Fruit fly (Drosophila melanogaster) whole organism: ENCODE results near the gene CG33702.

Experiments
- CG8478 ChIP-seq: fragments of >200 bp; optimal IDR thresholded peaks from 2 replicates; lab custom pipeline; 2018; ENCODE audit warnings: inconsistent platforms
- Dll ChIP-seq: fragments of >200 bp; optimal IDR thresholded peaks from 2 replicates; lab custom pipeline; 2017
- EcR ChIP-seq, 2 experiments: fragments of >200 bp; optimal IDR thresholded peaks; 2 replicates each; lab custom pipeline; 2017; ENCODE audit warnings: missing biosample characterization in 2 of 2, missing genetic modification characterization in 2 of 2, missing genetic modification reagents in 2 of 2
- pan ChIP-seq: fragments of >200 bp; optimal IDR thresholded peaks from 2 replicates; lab custom pipeline; 2017
- psq ChIP-seq: fragments of >200 bp; optimal IDR thresholded peaks from 2 replicates; lab custom pipeline; 2017
- usp ChIP-seq: fragments of >200 bp; optimal IDR thresholded peaks from 2 replicates; lab custom pipeline; 2017; ENCODE audit warnings: missing biosample characterization, missing genetic modification characterization, mixed read lengths

The CG33702 gene

dm6 chr3L:9502294-9502693, 10.9 kb downstream of the CG33702 start:
- TF ChIP-seq EcR (GFP tag; optimal IDR thresholded peaks at IDR 0.05; lab: Kevin White, UChicago): no peak
- TF ChIP-seq Dll: no peak
- TF ChIP-seq pan: no peak
- no peak for TF ChIP-seq psq (lab: Kevin White, UChicago)
- no peak for TF ChIP-seq CG8478 (lab: Kevin White, UChicago)
- TF ChIP-seq usp (GFP tag; lab: Kevin White, UChicago): no peak

dm6 chr3L:9501298-9501697, 11.9 kb downstream of the CG33702 start:
- TF ChIP-seq CG8478 (lab: Kevin White, UChicago) (no peak), pan (no peak), EcR (GFP tag; optimal IDR thresholded peaks at IDR 0.05; lab: Kevin White, UChicago) (no peak), Dll (no peak), psq (lab: Kevin White, UChicago) (no peak), usp (GFP tag; lab: Kevin White, UChicago) (no peak)

- TF ChIP-seq pan (no peak), EcR (GFP tag; optimal IDR thresholded peaks at IDR 0.05; lab: Kevin White, UChicago) (no peak)
Observed at dm6 chr3L:9499919-9500807, 13.0 kb downstream of the CG33702 start.

- TF ChIP-seq psq (lab: Kevin White, UChicago) (no peak), EcR (GFP tag; optimal IDR thresholded peaks at IDR 0.05; lab: Kevin White, UChicago) (no peak), Dll (no peak)
Observed at dm6 chr3L:9497981-9498619, 15.1 kb downstream of the CG33702 start.

- no peak for TF ChIP-seq psq (lab: Kevin White, UChicago)
- no peak for TF ChIP-seq usp (GFP tag; lab: Kevin White, UChicago)
- TF ChIP-seq CG8478 (lab: Kevin White, UChicago): no peak
- TF ChIP-seq EcR (GFP tag; optimal IDR thresholded peaks at IDR 0.05; lab: Kevin White, UChicago): no peak
- no peak for TF ChIP-seq pan
- no peak for TF ChIP-seq Dll
Observed at dm6 chr3L:9497249-9497648, 16.0 kb downstream of the CG33702 start.

- TF ChIP-seq EcR (GFP tag; optimal IDR thresholded peaks at IDR 0.05; lab: Kevin White, UChicago) (no peak), usp (GFP tag; lab: Kevin White, UChicago) (no peak), pan (no peak), CG8478 (lab: Kevin White, UChicago) (no peak), Dll (no peak), psq (lab: Kevin White, UChicago) (no peak)
Observed at dm6 chr3L:9492115-9492514, 21.1 kb downstream of the CG33702 start, which contains the start of gene CG32037. TSS of gene CG32037 (minus strand) at chr3L:9492215.

dm6 chr3L:9491331-9491730, 21.9 kb downstream of the CG33702 start:
- TF ChIP-seq psq (lab: Kevin White, UChicago) (no peak), CG8478 (lab: Kevin White, UChicago) (no peak), EcR (GFP tag; optimal IDR thresholded peaks at IDR 0.05; lab: Kevin White, UChicago) (no peak), usp (GFP tag; lab: Kevin White, UChicago) (no peak), pan (no peak), Dll (no peak)

dm6 chr3L:9490432-9490831, 22.8 kb downstream of the CG33702 start:
- no peak for TF ChIP-seq Dll
- no peak for TF ChIP-seq CG8478 (lab: Kevin White, UChicago)
- TF ChIP-seq EcR (GFP tag; optimal IDR thresholded peaks at IDR 0.05; lab: Kevin White, UChicago): no peak
- TF ChIP-seq pan: no peak
- TF ChIP-seq usp (GFP tag; lab: Kevin White, UChicago): no peak
- no peak for TF ChIP-seq psq (lab: Kevin White, UChicago)

dm6 chr3L:9489627-9490026, 23.6 kb downstream of the CG33702 start:
- TF ChIP-seq Dll (no peak), EcR (GFP tag; optimal IDR thresholded peaks at IDR 0.05; lab: Kevin White, UChicago) (no peak), CG8478 (lab: Kevin White, UChicago) (no peak), pan (no peak), usp (GFP tag; lab: Kevin White, UChicago) (no peak), psq (lab: Kevin White, UChicago) (no peak)

- TF ChIP-seq psq (lab: Kevin White, UChicago) (no peak), Dll (no peak), pan (no peak), EcR (GFP tag; optimal IDR thresholded peaks at IDR 0.05; lab: Kevin White, UChicago) (no peak), CG8478 (lab: Kevin White, UChicago) (no peak), usp (GFP tag; lab: Kevin White, UChicago) (no peak)
Observed at dm6 chr3L:9489133-9489532, 24.1 kb downstream of the CG33702 start, which contains the start of gene CG32036. TSS of gene CG32036 (minus strand) at chr3L:9489233.

- TF ChIP-seq CG8478 (lab: Kevin White, UChicago) (no peak), psq (lab: Kevin White, UChicago) (no peak), usp (GFP tag; lab: Kevin White, UChicago) (no peak), EcR (GFP tag; optimal IDR thresholded peaks at IDR 0.05; lab: Kevin White, UChicago) (no peak), Dll (no peak), pan (no peak)
Observed at dm6 chr3L:9487586-9487985, 25.6 kb downstream of the CG33702 start, which contains the start of gene pall. TSS of gene pall (minus strand) at chr3L:9487790.

dm6 chr3L:9476829-9477228, 36.4 kb downstream of the CG33702 start, which contains the start of the genes Uch-L5 and Jarid2:
TSS of gene Uch-L5 (minus strand) at chr3L:9476965.
TSS of gene Jarid2 (plus strand) at chr3L:9477038.
- TF ChIP-seq CG8478 (lab: Kevin White, UChicago) (no peak), EcR (GFP tag; optimal IDR thresholded peaks at IDR 0.05; lab: Kevin White, UChicago) (no peak), Dll (no peak), psq (lab: Kevin White, UChicago) (no peak), usp (GFP tag; lab: Kevin White, UChicago) (no peak), pan (no peak)
